Fruit fly (Drosophila melanogaster) whole organism: ENCODE results near the gene CDase.
A peak's percentile ranks its signal among the peaks of the same experiment; 100 is the strongest.

ENCODE experiments used
- CG8478 ChIP-seq: fragments of >200 bp; optimal IDR thresholded peaks from 2 replicates; lab custom pipeline; 2018; ENCODE audit warnings: inconsistent platforms
- Dll ChIP-seq: fragments of >200 bp; optimal IDR thresholded peaks from 2 replicates; lab custom pipeline; 2017
- EcR ChIP-seq, 2 experiments: fragments of >200 bp; optimal IDR thresholded peaks; 2 replicates each; lab custom pipeline; 2017; ENCODE audit warnings: missing biosample characterization in 2 of 2, missing genetic modification characterization in 2 of 2, missing genetic modification reagents in 2 of 2
- pan ChIP-seq: fragments of >200 bp; optimal IDR thresholded peaks from 2 replicates; lab custom pipeline; 2017
- psq ChIP-seq: fragments of >200 bp; optimal IDR thresholded peaks from 2 replicates; lab custom pipeline; 2017
- usp ChIP-seq: fragments of >200 bp; optimal IDR thresholded peaks from 2 replicates; lab custom pipeline; 2017; ENCODE audit warnings: missing biosample characterization, missing genetic modification characterization, mixed read lengths

CDase gene

DNA sequence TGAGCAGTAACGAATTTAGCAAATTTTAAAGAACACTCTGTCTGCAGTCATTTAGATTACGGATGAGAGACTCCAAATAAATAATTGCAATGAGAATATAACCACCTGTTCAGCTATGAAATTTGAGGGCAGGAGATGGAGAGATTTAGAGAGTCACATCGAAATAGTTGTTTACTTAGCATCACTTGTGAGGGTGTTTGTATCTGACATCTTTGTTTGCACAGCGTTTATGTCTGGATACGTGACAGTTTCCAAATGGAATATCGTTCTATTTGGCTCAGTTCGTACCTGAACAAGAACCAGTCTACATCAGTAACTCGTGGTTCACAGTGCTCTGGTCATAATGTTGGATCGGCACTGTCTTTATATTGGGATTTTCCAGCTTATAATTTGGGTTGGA, 30.5 kb downstream of the CDase start, which contains the start of gene PH4alphaSG2:
PH4alphaSG2 (plus strand) TSS at position 278 of the 400 bp plus-strand sequence.
- TF ChIP-seq usp (GFP tag; lab: Kevin White, UChicago) (no peak), pan (lab: Kevin White, UChicago) (no peak), CG8478 (lab: Kevin White, UChicago) (no peak), psq (lab: Kevin White, UChicago) (no peak), EcR (GFP tag; optimal IDR thresholded peaks at IDR 0.05; lab: Kevin White, UChicago) (no peak), Dll (lab: Kevin White, UChicago) (no peak)

DNA sequence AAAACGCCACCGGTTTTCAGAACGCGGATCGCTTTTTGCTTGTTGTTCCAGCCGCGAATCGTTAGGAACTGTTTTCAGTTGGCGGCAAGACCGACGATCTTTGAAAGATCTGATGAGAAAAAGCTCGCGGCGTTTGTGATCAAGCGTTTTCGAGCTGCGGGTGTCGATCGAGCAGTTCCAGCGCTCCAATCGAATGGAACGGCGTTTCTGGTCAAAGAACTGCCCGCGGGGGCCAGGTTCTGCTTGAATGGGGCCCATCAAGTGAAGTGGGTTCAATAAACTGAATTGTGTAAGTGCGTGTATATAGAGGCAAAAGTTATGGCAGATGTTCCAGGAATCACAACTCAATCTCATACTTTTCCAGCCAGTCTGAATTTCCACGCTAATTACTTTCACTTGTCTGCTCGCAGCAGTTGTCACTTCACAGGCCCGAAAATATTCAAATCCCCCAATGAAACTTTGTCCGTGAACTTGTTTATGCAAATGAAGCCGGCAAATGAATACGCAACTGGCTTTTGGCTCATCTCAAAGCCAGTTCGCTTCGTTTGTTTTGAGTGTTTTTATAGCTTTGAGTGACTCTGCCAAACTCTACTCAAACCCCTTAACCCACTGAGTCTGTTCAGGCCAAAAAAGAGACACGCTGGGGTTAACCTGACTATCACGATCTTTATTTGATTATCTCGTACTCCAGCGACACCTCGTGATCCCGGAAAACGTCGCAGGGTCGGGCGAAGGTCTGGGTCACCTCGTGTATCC, 37.0 kb downstream of the CDase start, which contains the start of gene PH4alphaMP:
PH4alphaMP (minus strand) TSS at position 51 of the 756 bp plus-strand sequence.
- no peak for TF ChIP-seq pan (lab: Kevin White, UChicago)
- TF ChIP-seq EcR (GFP tag; optimal IDR thresholded peaks at IDR 0.05; lab: Kevin White, UChicago), result peak in 1 of 2 experiments; percentile 41

DNA sequence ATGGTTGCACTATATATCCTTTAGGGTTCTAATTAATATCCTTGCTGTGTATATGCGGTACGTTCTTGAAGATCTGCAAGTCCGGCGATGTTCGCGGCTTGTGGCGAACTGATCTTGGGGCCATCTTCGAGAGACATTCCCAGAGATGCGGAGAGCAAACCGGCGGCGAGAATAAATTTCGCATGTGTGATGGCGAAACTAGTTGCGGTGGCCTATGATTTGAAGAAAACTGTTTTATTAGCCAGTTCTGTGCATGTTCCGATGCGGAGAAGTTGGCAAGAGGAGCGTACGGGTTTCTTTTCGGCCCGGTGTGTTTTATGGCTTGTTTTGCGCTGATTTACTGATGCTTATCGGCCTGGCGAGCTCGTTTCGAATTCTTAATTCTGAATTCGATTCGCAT, 40.9 kb downstream of the CDase start, which contains the start of gene PH4alphaNE1:
PH4alphaNE1 (minus strand) TSS at position 101 of the 400 bp plus-strand sequence.
- TF ChIP-seq EcR (GFP tag; optimal IDR thresholded peaks at IDR 0.05; lab: Kevin White, UChicago) (no peak), psq (lab: Kevin White, UChicago) (no peak), usp (GFP tag; lab: Kevin White, UChicago) (no peak), pan (lab: Kevin White, UChicago) (no peak), CG8478 (lab: Kevin White, UChicago) (no peak), Dll (lab: Kevin White, UChicago) (no peak)

DNA sequence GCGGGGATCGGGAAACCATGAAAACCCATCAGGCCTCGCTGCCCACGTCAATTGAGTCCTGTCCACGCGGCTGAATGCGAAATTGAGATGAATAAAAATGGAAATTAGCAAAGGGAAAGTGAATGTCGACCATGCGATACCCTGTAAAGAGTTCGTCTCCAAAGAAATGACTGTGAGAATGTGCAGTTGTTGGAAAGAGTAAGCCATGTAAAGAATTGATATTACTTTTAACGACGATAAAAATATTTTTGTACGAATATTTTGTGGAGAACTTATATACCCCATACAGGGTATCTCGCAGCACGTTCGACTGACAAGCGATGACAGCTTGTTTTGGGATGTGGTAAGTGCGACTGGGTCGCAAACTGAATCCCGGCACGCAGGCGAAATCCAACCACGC, 41.9 kb downstream of the CDase start:
- no peak for TF ChIP-seq Dll (lab: Kevin White, UChicago)
- TF ChIP-seq psq (lab: Kevin White, UChicago), result no peak
- no peak for TF ChIP-seq EcR (GFP tag; optimal IDR thresholded peaks at IDR 0.05; lab: Kevin White, UChicago)
- TF ChIP-seq pan (lab: Kevin White, UChicago), result peak; percentile 69
- no peak for TF ChIP-seq usp (GFP tag; lab: Kevin White, UChicago)

DNA sequence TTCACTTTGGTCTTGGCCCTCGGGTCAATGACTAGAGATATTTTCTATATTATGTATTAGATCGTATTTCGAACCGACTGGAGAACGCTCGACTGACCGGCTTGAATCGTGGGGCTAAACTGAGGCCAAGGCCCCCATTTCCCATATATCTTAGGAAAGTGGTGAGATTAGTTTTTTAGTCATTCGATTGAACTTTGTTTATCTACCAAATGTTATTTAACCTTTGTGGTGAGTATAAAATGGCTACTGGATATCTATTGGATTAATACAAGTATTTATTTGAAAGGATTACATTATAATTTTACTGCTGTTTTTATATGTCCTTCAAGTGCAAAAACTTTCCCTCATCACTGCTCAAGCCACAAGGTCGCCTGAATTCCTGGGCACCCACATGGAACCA, 44.1 kb downstream of the CDase start, which contains the start of gene CG31371:
CG31371 (minus strand) TSS at position 101 of the 400 bp plus-strand sequence.
- TF ChIP-seq psq (lab: Kevin White, UChicago), result no peak
- no peak for TF ChIP-seq pan (lab: Kevin White, UChicago)
- TF ChIP-seq EcR (GFP tag; optimal IDR thresholded peaks at IDR 0.05; lab: Kevin White, UChicago), result no peak
- TF ChIP-seq CG8478 (lab: Kevin White, UChicago), result no peak
- TF ChIP-seq Dll (lab: Kevin White, UChicago), result no peak
- TF ChIP-seq usp (GFP tag; lab: Kevin White, UChicago), result no peak

DNA sequence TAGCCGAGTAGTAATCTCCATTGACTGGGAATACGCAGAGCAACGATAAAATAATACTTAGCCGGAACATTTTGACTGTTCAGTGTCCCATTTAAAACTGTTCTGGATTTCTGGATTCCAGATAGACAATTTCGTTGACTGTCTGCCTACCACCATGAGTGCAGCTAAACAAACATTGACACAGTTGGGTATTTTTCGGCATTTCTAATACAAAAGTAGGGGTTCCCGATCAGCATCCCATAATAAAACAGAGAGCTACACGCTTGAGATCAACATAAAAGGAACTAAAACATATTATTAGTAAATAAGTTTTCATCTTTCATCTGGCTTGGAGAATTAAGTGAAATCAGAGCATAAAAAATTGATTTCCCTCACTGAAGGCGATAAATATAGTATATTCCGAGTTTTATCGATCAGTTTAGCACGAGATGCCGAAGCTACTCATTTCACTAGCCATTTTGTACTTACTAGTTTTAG, 46.3 kb downstream of the CDase start, which contains the start of the genes PH4alphaSG1 and CG15539:
PH4alphaSG1 (minus strand) TSS at position 101 of the 477 bp plus-strand sequence.
CG15539 (plus strand) TSS at position 427 of the 477 bp plus-strand sequence.
- TF ChIP-seq EcR (GFP tag; optimal IDR thresholded peaks at IDR 0.05; lab: Kevin White, UChicago), result no peak
- no peak for TF ChIP-seq usp (GFP tag; lab: Kevin White, UChicago)
- TF ChIP-seq CG8478 (lab: Kevin White, UChicago), result no peak
- no peak for TF ChIP-seq pan (lab: Kevin White, UChicago)
- no peak for TF ChIP-seq Dll (lab: Kevin White, UChicago)
- TF ChIP-seq psq (lab: Kevin White, UChicago), result no peak

DNA sequence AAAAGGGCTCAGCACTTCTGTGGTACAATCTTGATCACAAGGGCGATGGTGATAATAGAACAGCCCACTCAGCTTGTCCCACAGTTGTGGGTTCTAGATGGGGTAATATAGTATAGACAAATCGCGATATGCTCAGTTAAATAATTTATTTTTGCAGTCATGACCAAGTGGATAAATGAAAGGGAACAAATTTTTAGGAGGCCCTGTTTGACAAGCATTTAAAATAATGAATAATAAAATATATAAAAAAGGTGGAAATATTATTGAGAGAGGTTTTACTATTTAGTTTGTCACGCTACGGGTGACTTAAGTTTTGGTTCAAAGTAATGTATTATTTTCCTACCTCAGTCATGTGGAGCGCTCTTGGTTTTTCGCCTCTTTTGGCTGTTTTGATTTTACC, 48.4 kb downstream of the CDase start, which contains the start of gene CG34041:
CG34041 (plus strand) TSS at position 301 of the 400 bp plus-strand sequence.
- TF ChIP-seq EcR (GFP tag; optimal IDR thresholded peaks at IDR 0.05; lab: Kevin White, UChicago), result no peak
- TF ChIP-seq psq (lab: Kevin White, UChicago), result no peak

DNA sequence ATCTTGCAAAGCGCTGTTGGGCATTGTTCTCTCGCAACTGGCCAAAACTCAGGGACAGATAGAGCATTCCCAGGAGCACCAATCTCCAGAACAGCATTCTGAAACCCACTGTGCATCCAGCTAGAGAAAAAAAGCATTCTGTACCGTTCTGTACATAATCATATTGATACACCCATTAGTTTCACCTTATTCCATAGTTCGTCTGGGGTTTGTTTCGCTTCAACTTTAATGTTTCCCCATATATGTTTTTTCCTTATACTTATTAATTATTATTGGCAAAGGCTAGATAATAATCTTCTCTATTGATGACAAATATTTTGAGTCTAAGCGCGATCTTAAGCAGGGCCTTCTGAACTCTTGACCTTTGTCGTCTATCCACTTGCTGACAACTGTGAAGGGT, 52.8 kb downstream of the CDase start, which contains the start of gene PH4alphaNE2:
PH4alphaNE2 (minus strand) TSS at position 101 of the 400 bp plus-strand sequence.
- TF ChIP-seq usp (GFP tag; lab: Kevin White, UChicago), result no peak
- no peak for TF ChIP-seq EcR (GFP tag; optimal IDR thresholded peaks at IDR 0.05; lab: Kevin White, UChicago)

DNA sequence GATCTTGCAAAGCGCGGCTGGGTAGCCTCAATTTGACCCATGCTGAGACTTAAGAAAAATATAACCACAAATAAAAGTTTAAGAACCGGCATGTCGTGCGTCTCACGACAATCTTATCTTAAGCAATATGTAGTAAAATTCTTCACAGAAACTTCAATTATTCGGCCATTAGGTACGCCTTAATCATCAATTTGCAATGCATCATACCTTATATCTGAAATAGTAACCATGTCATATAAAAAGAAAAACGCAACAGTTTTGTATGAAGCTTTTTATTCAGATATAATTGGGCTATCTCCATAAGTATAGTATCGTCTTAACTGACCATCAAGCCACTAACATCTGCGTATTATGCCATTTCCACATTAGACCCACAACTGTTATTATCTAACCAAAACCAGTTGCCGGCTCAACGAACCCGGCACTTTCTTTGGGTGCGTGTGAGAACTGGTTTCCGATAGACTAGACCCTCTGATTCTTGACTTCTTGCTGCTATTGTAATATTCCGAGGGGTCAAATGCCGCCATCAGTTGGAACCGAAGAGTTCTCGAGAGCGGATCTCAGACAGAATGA, 55.0 kb downstream of the CDase start, which contains the start of the genes CG31524 and CG9698:
CG31524 (minus strand) TSS at position 101 of the 573 bp plus-strand sequence.
CG9698 (plus strand) TSS at position 523 of the 573 bp plus-strand sequence.
- TF ChIP-seq Dll (lab: Kevin White, UChicago), result no peak
- peak in 1 of 2 experiments; percentile 18 for TF ChIP-seq EcR (GFP tag; optimal IDR thresholded peaks at IDR 0.05; lab: Kevin White, UChicago)
